Worm (Caenorhabditis elegans) whole organism, L4 larva: ENCODE data around the gene nars-2.

Experiments
- ces-1 ChIP-seq: fragments of 150-350 bp; sonication (generic microtip); optimal IDR thresholded peaks from 4 replicates; lab custom pipeline; 2014; ENCODE audit warnings: missing biosample characterization, missing genetic modification reagents, missing genetic modification characterization
- jun-1 ChIP-seq: fragments of 150-350 bp; optimal IDR thresholded peaks from 2 replicates; lab custom pipeline; 2014; ENCODE audit warnings: missing biosample characterization, missing genetic modification reagents, missing genetic modification characterization
- lsy-2 ChIP-seq, 2 experiments: fragments of 150-350 bp in 1 of 2; sonication (generic microtip) in 1 of 2; optimal IDR thresholded peaks; 2 replicates each; lab custom pipeline; 2014 to 2017; ENCODE audit warnings: missing biosample characterization in 2 of 2, missing genetic modification characterization in 2 of 2
- unc-62 ChIP-seq, 3 experiments: fragments of 150-350 bp in 1 of 3; sonication (generic microtip); optimal IDR thresholded peaks in 2 of 3; peaks in 1 of 3; 1 replicate in 1 of 3; 2 replicates in 2 of 3; lab custom pipeline; 2014 to 2017; ENCODE audit warnings: missing biosample characterization in 3 of 3, missing genetic modification characterization in 3 of 3, missing genetic modification reagents in 3 of 3, missing genotype in 1 of 3

ce11 chrIII:11453970-11454369 lies 46.6 kb downstream of the nars-2 start:
- TF ChIP-seq jun-1 (tag; lab: Kevin White, UChicago): no peak
- TF ChIP-seq lsy-2 (tag; optimal IDR thresholded peaks at IDR 0.05; lab: Kevin White, UChicago): no peak
- TF ChIP-seq ces-1 (GFP tag; lab: Kevin White, UChicago): no peak
- TF ChIP-seq unc-62 (GFP tag; optimal IDR thresholded peaks at IDR 0.05 in 1 of 2; lab: Kevin White, UChicago): no peak
- no peak for TF ChIP-seq unc-62 (tag; optimal IDR thresholded peaks at IDR 0.05; lab: Kevin White, UChicago)
